Worm (Caenorhabditis elegans): ENCODE measurements around the gene Y34B4A.10.

Y34B4A.10 gene

ce11 chrX:5249603-5250002 lies at the start of gene Y34B4A.10:
Gene Y34B4A.10, plus strand, starts transcription at chrX:5249903.
- TF ChIP-seq unc-62 (GFP tag; optimal IDR thresholded peaks at IDR 0.05), result no peak

- TF ChIP-seq unc-62 (GFP tag; optimal IDR thresholded peaks at IDR 0.05), result no peak
Measured at ce11 chrX:5201860-5202259, 47.8 kb upstream of the Y34B4A.10 start.

DNA sequence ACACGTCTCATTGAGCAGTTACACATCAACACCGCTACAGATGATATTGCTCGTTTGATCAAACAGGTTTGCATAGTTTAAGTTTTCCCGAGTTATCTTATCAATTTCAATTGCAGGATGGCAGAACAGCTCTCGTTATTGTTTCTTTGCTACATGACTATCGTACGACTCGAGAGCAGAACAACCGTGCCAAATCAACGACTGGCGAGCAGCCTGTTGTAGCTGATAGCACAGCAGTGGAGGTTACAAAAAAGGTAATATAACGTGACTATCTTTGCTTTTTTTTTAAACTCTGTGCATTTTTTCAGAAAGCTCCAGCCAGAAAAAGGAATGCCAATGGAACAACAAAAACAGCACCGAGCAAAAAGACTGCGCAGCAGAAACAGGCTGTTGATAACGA lies 47.3 kb upstream of the Y34B4A.10 start:
- TF ChIP-seq unc-62 (GFP tag; optimal IDR thresholded peaks at IDR 0.05), result no peak

ce11 chrX:5202923-5203322 lies 46.8 kb upstream of the Y34B4A.10 start:
- no peak for TF ChIP-seq unc-62 (GFP tag; optimal IDR thresholded peaks at IDR 0.05)

DNA sequence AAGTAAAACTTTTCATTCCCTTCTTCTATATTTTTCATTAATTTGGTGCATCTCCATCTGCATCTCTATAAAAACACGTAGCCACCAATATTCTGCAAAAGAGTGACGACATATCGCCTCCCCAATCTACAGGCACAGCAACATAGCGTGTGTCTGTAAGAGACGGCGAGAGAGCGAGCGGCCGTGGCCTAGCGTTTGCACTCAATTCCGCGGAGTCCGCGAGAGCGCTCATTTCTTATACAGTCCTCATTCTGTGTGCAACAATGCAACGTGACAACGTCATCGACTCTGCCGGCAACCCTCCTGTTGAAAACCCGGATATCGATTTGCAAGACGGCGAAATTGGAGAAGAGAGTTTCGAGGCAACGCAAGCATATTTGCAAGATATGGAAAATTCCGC lies 44.1 kb upstream of the Y34B4A.10 start, which contains the start of gene H28G03.2:
Gene H28G03.2, plus strand, starts transcription at position 200 of the 400 bp plus-strand sequence.
- TF ChIP-seq unc-62 (GFP tag; optimal IDR thresholded peaks at IDR 0.05), result no peak

DNA sequence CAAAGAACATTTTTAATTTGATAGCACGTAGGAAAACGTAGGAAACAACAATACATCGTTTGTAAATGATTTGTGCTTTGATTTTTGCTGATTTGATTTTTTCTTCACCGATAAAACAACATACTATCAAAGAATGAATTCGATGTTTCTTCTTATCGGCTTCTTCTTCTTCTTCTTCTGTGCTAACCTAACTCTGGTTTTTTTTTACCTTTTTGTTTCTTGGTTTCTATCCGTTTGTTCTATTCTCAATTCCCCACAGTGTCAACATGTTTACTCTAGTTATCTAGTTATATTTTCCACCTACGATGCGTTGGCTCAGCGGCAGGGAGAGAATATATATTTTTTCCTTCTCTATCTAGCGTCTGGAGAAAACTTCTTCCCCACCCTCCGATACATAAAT lies 41.9 kb upstream of the Y34B4A.10 start:
- no peak for TF ChIP-seq unc-62 (GFP tag; optimal IDR thresholded peaks at IDR 0.05)

DNA sequence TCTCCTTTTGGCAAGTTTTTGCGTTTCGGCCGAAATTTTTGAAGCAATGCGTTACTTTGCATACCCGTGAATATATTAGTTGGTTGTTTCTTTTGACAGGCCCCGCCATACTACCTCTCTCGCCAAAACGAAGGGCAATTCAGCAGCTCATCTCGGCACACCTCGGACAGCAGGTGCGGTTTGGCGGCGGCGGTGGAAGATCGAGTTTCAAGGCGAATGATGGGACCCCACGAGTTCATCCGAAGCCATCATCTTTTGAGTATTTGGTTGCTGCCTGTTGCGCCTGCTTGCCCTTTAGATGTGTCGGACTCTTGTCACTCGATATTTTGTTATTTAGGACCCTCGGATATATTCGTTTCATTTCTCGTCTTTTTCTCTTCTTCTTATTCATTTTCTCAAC lies 41.4 kb upstream of the Y34B4A.10 start:
- no peak for TF ChIP-seq unc-62 (GFP tag; optimal IDR thresholded peaks at IDR 0.05)

ce11 chrX:5208831-5209230 lies 40.9 kb upstream of the Y34B4A.10 start:
- TF ChIP-seq unc-62 (GFP tag; optimal IDR thresholded peaks at IDR 0.05), result no peak

- TF ChIP-seq unc-62 (GFP tag; optimal IDR thresholded peaks at IDR 0.05), result no peak
Measured at ce11 chrX:5209429-5209828, 40.3 kb upstream of the Y34B4A.10 start.

ce11 chrX:5210524-5210923 lies 39.2 kb upstream of the Y34B4A.10 start:
- TF ChIP-seq unc-62 (GFP tag; optimal IDR thresholded peaks at IDR 0.05), result no peak

ce11 chrX:5210927-5211655 lies 38.6 kb upstream of the Y34B4A.10 start:
- TF ChIP-seq unc-62 (GFP tag; optimal IDR thresholded peaks at IDR 0.05), result no peak

DNA sequence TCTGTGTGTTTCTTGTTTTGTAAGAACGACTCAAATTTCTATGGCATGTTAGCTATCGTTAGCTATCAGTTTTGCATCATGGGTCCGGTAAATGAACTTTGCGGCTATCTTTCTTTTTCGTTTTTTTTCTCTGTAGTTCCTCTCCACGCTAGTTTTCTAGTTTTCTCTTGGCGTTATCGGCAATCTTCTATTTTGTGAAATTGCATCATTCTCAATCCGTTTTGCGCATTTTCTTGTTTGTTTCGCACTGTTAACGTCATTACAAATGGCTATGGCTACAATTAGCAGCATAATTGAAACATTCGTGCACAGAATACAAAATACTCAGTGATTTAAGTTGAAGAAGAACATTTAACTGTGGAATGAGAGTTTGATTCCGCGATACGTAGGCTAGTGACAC lies 36.7 kb upstream of the Y34B4A.10 start:
- no peak for TF ChIP-seq unc-62 (GFP tag; optimal IDR thresholded peaks at IDR 0.05)

DNA sequence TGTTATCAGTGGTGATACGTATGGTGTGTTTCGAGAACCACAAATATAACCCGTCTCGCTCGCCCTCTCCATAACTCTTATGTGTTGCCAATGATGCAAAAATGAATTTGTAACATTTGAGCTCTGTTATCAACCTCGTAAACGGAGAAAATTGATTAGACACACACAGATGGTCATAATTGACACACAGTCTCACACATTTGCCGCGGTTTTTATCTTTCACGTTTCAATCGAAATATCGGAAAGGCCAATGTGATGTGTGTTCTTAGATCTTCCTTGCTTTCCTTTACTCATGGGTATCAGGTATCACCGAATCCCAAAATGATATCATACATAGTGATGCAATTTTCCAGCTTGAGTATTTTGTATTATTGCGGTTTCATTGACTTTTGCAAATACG lies 36.1 kb upstream of the Y34B4A.10 start:
- no peak for TF ChIP-seq unc-62 (GFP tag; optimal IDR thresholded peaks at IDR 0.05)

- TF ChIP-seq unc-62 (GFP tag; optimal IDR thresholded peaks at IDR 0.05), result no peak
Measured at ce11 chrX:5214790-5215189, 34.9 kb upstream of the Y34B4A.10 start.

- no peak for TF ChIP-seq unc-62 (GFP tag; optimal IDR thresholded peaks at IDR 0.05)
Measured at ce11 chrX:5216063-5216462, 33.6 kb upstream of the Y34B4A.10 start, which contains the start of gene hrpa-2. Gene hrpa-2, plus strand, starts transcription at chrX:5216363.

DNA sequence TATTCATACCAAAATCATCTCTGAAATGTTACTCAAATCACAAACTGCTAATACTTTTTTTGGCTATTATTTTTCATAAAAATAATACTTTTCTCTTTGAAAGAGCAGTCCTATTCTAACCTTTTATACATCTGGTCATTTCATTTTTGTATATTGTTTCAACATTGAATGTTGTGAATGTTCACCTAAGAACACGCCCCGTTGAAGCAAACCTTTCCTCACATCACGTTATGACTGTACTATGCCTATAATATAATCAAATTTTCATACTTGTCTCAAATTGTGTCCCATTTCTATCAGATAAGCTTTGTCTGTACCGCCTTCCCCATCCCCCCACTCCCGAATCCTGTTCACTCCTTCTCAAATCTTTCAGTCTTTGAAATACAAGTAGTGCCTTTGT lies 31.4 kb upstream of the Y34B4A.10 start:
- no peak for TF ChIP-seq unc-62 (GFP tag; optimal IDR thresholded peaks at IDR 0.05)

ce11 chrX:5226265-5226664 lies 23.4 kb upstream of the Y34B4A.10 start, which contains the start of gene H28G03.3:
Gene H28G03.3, minus strand, starts transcription at chrX:5226365.
- TF ChIP-seq unc-62 (GFP tag; optimal IDR thresholded peaks at IDR 0.05), result no peak

DNA sequence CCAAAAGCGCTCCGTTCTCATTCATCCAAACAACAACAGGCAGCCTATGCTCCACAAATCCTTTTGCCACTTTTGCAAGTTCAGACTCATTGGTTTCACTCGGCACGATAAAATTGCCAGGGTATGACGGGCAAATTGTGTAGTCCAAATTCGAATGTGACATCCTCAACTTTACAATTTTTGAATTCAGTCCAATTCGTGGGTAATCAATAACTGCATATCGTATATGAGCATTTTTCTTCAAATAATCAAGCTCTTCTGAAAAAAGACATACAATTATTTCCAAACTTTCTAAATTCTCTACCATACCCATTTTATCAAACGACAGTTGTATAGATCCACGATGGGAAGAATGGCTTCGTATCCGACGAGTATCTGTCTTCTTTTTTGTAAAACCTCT lies 11.5 kb upstream of the Y34B4A.10 start:
- TF ChIP-seq unc-62 (GFP tag; optimal IDR thresholded peaks at IDR 0.05), result no peak
